Worm (Caenorhabditis elegans) whole organism, L4/young adult: ENCODE measurements around the gene col-3.

Experiments used
- W03F9.2 ChIP-seq: fragments of 150-350 bp; optimal IDR thresholded peaks from 2 replicates; lab custom pipeline; 2014; ENCODE audit warnings: missing biosample characterization, missing genetic modification characterization
- dao-5 ChIP-seq: sonication (generic microtip); optimal IDR thresholded peaks from 2 replicates; lab custom pipeline; 2016; ENCODE audit warnings: missing genotype, missing genetic modification characterization, moderate library complexity, missing compliant biosample characterization
- him-1 ChIP-seq: sonication (generic microtip); optimal IDR thresholded peaks from 2 replicates; lab custom pipeline; 2016; ENCODE audit warnings: missing genotype, missing genetic modification reagents, missing genetic modification characterization, missing compliant biosample characterization

The col-3 gene

DNA sequence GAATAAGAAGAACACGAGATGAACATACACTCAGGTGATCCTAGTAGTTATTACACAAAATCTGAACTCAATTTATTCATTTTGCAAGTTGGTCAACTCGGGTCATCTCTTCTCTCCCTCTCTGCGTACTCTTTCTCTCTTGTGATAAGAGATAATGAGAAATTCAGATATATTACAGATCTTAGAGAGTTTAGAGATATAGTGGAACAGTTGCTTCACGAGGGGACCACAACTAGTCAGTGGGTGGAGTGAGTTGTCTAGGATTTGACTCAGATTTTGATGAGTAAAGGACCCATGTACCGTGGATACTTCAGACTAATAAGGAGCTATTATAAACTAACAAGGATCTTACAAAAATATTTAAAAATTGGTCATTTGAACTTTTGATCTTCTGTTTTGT lies 11.0 kb upstream of the col-3 start, which contains the start of gene exc-5:
TSS of gene exc-5 (minus strand) at position 57 of the 400 bp plus-strand sequence.
- no peak for TF ChIP-seq W03F9.2 (tag; lab: Kevin White, UChicago)
- TF ChIP-seq him-1 (tag; lab: Kevin White, UChicago), result no peak
- TF ChIP-seq dao-5, result no peak

DNA sequence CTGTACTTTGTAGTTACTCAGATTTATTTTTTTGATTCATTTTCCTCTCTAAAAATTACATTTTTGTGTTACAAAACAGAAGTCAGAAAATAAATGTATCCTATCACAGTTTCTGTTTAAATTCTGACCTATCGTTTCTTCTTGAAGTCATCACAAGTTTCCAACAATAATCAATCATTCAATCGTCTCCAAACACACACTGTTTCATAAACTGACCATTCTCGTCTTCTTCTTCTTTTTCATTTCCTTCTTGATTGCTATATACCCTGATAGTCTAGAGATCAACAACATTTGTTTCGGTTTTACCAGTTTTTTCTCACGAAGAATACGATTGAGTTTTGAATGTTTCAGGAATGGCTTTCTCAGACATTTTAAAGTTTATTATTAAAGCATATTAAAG lies 9.4 kb upstream of the col-3 start:
- TF ChIP-seq dao-5 (no peak), him-1 (tag; lab: Kevin White, UChicago) (no peak), W03F9.2 (tag; lab: Kevin White, UChicago) (no peak)

DNA sequence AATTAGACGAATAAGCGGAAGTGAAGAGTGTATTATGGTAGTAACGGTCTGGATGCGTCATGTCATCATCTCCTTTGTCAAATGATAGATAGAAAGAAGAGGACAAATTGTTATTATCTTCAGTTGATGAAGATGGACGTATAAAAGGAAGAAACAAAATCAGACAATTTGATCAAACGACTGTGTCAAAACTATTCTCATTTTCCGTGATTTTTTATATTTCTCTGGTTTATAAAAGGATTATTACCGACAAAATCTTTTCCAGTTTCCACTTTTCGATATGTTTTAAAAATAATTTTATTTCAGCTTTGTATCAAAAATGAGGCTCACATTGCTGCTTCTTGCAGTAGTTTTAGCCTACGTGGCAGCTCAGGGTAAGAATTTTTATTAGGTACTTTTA lies 8.6 kb upstream of the col-3 start, which contains the start of gene grsp-2:
TSS of gene grsp-2 (plus strand) at position 301 of the 400 bp plus-strand sequence.
- no peak for TF ChIP-seq dao-5
- TF ChIP-seq W03F9.2 (tag; lab: Kevin White, UChicago), result no peak
- no peak for TF ChIP-seq him-1 (tag; lab: Kevin White, UChicago)

DNA sequence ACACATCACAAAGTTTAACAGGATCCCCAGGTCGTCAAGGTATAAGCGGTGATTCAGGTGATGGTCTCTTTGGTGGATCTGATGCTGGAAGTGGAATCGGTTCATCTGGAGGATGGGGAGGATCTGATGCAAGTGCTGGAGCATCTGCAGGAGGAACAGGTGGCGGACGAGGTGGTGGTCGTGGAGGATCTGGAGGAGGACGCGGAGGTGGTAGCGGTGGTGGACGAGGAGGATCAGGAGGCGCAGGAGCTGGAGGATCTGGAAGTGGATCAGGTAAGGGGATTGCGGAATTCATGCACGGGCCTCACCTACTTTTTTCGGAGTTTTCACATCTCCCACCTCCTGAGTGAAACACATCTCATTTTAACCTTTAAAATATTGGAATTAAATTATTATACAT lies 8.0 kb upstream of the col-3 start:
- no peak for TF ChIP-seq W03F9.2 (tag; lab: Kevin White, UChicago)
- TF ChIP-seq him-1 (tag; lab: Kevin White, UChicago), result no peak
- TF ChIP-seq dao-5, result no peak

DNA sequence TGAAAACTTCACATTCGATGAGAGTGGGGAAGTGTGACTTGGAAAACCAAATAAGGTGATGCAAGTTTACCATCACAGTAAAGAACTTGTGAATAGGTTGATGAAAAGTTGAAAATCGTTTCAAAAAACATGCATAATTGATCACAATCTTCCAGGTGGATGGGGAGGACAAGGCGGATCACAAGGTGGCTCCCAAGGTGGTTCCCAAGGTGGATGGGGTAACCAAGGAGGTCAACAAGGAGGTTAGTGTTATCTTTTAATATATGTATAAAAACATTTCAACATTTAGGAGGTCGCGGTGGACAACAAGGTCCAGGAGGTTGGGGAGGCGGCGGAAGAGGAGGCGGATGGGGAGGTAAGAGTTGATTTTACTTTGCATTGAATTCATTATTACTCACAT lies 6.9 kb upstream of the col-3 start, which contains the start of gene T28C6.10:
TSS of gene T28C6.10 (plus strand) at position 301 of the 400 bp plus-strand sequence.
- TF ChIP-seq dao-5, result no peak
- no peak for TF ChIP-seq him-1 (tag; lab: Kevin White, UChicago)
- no peak for TF ChIP-seq W03F9.2 (tag; lab: Kevin White, UChicago)

DNA sequence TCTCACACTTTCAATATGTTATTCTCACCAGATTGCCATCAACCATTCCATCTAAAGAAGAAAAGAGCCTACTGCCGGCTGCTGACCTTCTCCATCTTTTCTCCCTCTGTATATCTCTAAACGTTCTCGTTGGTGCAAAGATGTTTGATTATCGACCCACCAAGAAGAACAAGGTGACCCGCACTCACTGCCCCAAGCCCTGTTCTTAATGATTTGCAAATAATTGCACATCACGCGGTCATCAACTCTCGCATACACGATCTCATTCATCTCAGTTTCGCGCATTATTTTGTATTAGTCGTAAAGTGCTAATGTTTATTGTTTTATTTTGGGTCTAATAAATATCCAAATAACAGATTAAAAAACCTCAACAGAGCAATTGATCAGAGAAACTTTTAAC lies 5.1 kb upstream of the col-3 start:
- no peak for TF ChIP-seq W03F9.2 (tag; lab: Kevin White, UChicago)
- no peak for TF ChIP-seq dao-5
- TF ChIP-seq him-1 (tag; lab: Kevin White, UChicago), result no peak

DNA sequence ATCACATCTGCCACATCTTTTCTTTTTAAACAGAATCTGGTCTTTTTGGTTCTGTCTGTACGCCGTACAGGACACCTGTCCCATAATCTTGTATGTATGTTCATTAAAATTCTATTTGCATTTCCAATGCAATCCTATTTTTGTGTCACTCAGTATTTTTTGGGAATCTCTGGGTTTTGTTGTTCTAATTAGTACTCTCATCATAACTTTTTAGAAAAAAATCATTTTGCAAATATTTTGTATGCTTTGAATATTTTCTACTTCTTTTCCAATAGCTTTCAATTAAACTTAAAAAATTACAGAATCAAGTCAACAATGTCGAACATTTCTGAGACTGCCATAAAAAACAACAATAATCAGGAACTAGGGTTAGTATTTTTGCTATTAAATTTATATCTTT lies 4.5 kb upstream of the col-3 start, which contains the start of gene T28C6.3:
TSS of gene T28C6.3 (plus strand) at position 301 of the 400 bp plus-strand sequence.
- TF ChIP-seq him-1 (tag; lab: Kevin White, UChicago) (no peak), dao-5 (no peak), W03F9.2 (tag; lab: Kevin White, UChicago) (no peak)

DNA sequence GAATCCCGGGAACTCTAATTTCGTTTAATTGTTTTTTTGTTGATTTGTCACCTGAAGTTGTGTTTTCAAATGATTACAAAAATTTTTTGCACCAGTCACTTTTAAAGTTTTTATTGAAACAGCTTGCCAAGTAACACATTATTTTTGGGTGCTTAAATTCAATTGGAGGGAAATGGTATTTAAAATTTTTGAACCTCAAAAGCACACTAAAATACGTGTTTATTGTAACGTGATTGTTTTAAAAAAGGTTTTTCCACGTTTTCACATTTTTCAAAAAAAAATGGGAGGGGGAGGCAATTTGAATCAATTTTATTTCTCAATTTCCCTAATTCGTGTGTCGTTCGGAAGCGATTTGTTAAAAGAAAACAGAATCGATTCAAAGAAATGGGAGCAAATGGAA lies 3.4 kb upstream of the col-3 start, which contains the start of gene T28C6.5:
TSS of gene T28C6.5 (plus strand) at position 301 of the 400 bp plus-strand sequence.
- TF ChIP-seq W03F9.2 (tag; lab: Kevin White, UChicago) (no peak), dao-5 (no peak), him-1 (tag; lab: Kevin White, UChicago) (no peak)

DNA sequence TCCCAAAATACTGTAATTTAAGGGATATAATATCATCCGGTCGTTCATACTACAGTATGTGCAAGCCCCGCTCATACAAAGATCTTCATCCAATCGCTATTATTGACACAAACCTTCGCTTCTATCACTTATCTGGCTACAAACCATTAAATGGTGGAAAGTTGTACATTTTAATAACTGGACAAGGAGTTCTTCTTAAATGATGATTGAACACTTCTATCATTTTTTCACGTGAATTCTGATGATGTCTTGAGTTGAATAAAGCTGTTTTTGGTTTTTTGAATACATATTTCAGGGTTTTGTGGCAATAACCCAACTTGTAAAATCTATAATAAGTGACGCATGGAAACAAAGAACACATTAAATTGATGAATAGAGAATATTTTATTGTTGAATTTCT lies 2.0 kb upstream of the col-3 start:
- no peak for TF ChIP-seq W03F9.2 (tag; lab: Kevin White, UChicago)
- TF ChIP-seq dao-5, result no peak
- no peak for TF ChIP-seq him-1 (tag; lab: Kevin White, UChicago)

DNA sequence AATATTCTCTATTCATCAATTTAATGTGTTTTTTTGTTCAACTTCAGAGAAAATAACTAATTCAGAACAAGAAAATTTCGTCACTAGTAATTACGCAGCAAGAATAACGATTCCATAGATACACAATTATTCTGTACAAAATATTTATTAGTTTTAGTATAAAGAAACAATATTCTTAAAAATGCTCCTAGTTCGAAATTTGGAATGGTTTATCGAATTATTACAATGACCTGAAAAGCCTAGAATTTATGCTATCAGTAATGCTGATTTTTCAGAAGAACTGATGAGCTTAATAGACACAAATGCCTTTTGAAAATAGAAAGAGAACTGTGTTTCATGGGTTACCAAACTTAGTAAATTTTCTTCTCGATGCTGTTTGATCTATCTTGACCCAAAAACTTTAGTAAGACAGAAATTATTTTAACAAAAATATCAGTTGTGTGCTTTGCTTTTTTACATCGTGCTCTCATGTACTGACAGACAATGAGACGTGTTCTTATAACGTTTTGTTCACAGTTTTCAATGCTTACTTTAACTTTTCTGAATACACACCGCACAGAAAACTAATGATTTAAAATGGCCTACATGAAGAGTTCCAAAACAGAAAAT lies 1.5 kb downstream of the col-3 start:
- TF ChIP-seq W03F9.2 (tag; lab: Kevin White, UChicago) (no peak), him-1 (tag; lab: Kevin White, UChicago) (no peak), dao-5 (no peak)

DNA sequence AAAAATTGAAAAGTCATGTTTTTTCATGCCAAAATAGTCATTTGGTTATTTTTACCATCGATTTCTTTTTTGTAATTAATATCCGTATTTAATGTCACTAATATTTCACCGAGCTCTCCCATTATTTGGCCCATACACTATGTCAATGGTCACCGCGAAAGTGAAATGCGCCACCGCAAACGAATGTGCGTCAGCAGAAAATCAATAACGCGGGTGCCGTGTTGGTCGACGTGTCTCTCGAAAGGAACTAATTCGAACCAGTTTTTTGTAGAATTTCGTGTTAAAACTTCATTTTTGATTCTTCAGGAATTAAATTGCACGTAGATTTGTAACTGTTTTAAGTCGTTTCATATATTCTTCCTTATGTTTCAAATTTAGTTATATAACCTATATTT lies 2.0 kb downstream of the col-3 start:
- TF ChIP-seq W03F9.2 (tag; lab: Kevin White, UChicago) (no peak), him-1 (tag; lab: Kevin White, UChicago) (no peak)

DNA sequence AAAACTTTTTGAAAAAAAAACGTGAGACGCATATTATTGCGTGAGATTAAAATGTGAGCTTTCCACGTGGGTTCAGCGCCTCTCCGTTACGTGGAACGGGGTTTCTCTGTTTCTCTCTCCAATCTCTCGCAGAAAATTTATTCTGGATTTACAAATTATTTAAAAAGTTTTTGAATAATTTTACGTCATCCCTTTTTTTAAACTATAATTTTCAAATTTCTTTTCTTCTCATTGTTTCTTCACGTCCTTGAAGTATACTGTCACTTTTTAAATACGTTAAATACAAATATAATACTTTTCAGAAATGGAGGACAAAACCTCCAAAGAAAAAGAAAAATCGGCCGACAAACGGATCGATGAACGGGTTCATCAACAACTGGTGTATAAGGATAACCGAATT lies 2.9 kb downstream of the col-3 start, which contains the start of gene T28C6.7:
TSS of gene T28C6.7 (plus strand) at position 301 of the 400 bp plus-strand sequence.
- no peak for TF ChIP-seq him-1 (tag; lab: Kevin White, UChicago)
- TF ChIP-seq W03F9.2 (tag; lab: Kevin White, UChicago), result no peak
- TF ChIP-seq dao-5, result no peak

DNA sequence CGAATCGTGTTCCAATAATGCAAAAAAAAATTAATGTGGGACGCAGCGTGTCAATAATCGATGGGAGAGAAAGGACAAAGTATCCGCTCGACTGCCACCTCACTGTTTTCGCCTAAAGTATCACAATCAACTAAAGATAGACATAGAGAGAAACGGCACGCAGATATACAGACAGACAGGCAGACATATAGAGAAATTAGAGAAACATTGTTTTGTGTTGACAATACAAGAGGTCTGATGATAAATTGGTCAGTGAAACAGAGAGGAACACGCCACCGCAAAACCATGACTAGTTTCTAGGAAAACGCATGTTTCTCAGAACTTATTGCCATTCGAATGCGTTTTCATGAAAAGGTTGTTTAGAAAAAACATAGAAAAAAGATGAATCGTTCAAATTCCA lies 6.0 kb downstream of the col-3 start, which contains the start of gene T28C6.8:
TSS of gene T28C6.8 (minus strand) at position 137 of the 400 bp plus-strand sequence.
- TF ChIP-seq dao-5 (no peak), him-1 (tag; lab: Kevin White, UChicago) (no peak), W03F9.2 (tag; lab: Kevin White, UChicago) (no peak)

DNA sequence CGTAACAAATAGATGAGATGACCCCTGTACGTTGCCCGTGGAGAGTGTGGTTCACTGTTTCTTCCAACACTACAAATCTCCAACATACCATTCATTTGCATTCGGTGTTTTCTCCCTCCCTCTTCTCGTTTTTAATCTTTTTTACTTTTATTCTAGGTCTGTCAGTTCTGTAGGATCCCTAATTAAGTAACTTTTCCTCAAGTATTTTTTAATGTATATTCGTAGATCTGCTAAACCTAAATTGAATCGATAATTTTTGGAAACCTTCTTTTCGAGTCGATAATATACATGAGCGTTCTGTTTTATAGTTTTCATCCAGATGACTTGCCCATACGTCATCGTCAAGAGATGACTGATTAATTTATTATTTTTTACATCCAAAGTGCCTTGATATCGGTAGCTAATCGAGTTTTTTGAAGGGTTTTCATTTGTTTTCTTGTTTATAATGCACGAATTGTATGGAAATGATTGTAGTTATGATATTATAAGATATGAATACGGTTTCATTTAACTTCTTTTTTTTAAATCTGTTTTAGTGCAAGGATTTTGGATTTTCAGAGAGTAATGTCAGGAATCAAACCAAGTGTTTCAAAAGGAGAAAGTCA lies 15.7 kb downstream of the col-3 start, which contains the start of the genes T28C6.11 and T11B7.1:
TSS of gene T28C6.11 (minus strand) at position 101 of the 605 bp plus-strand sequence.
TSS of gene T11B7.1 (plus strand) at position 555 of the 605 bp plus-strand sequence.
- no peak for TF ChIP-seq him-1 (tag; lab: Kevin White, UChicago)
- TF ChIP-seq dao-5, result no peak
- TF ChIP-seq W03F9.2 (tag; lab: Kevin White, UChicago), result no peak
